Worm (Caenorhabditis elegans) whole organism, L4 larva: Measurements from ENCODE around the gene fbxa-213.

Experiments
- ces-1 ChIP-seq: fragments of 150-350 bp; sonication (generic microtip); optimal IDR thresholded peaks from 4 replicates; lab custom pipeline; 2014; ENCODE audit warnings: missing biosample characterization, missing genetic modification reagents, missing genetic modification characterization
- hif-1 ChIP-seq, 2 experiments: sonication (generic microtip); optimal IDR thresholded peaks; 2 replicates each; lab custom pipeline; 2016 to 2017; ENCODE audit warnings: missing compliant biosample characterization in 2 of 2, missing genetic modification characterization in 2 of 2, missing genetic modification reagents in 2 of 2, missing genotype in 2 of 2, mild to moderate bottlenecking in 1 of 2
- lsy-2 ChIP-seq, 2 experiments: fragments of 150-350 bp in 1 of 2; sonication (generic microtip) in 1 of 2; optimal IDR thresholded peaks; 2 replicates each; lab custom pipeline; 2014 to 2017; ENCODE audit warnings: missing biosample characterization in 2 of 2, missing genetic modification characterization in 2 of 2
- mdt-29 ChIP-seq: fragments of 200-800 bp; sonication (Bioruptor generic); IDR thresholded peaks from 2 replicates; pipeline ENCODE4 v1.3.6; 2022; ENCODE audit warnings: missing genetic modification reagents, missing genetic modification characterization, missing compliant biosample characterization
- pha-4 ChIP-seq, 2 experiments: fragments of 150-350 bp in 1 of 2; fragments of 200-800 bp in 1 of 2; sonication (Bioruptor generic) in 1 of 2; IDR thresholded peaks in 1 of 2; optimal IDR thresholded peaks in 1 of 2; 2 replicates each; pipeline versions ENCODE4 v1.3.6 to Lab custom; 2014 to 2022; ENCODE audit warnings: missing genetic modification characterization in 2 of 2, missing genetic modification reagents in 2 of 2, missing biosample characterization in 1 of 2, missing compliant biosample characterization in 1 of 2
- skn-1 ChIP-seq: fragments of 150-350 bp; optimal IDR thresholded peaks from 2 replicates; lab custom pipeline; 2014; ENCODE audit warnings: missing biosample characterization, missing genetic modification characterization
- snpc-4 ChIP-seq: fragments of 150-350 bp; optimal IDR thresholded peaks from 2 replicates; lab custom pipeline; 2014; ENCODE audit warnings: missing biosample characterization, missing genetic modification characterization
- unc-62 ChIP-seq, 3 experiments: fragments of 150-350 bp in 1 of 3; sonication (generic microtip); optimal IDR thresholded peaks in 2 of 3; peaks in 1 of 3; 1 replicate in 1 of 3; 2 replicates in 2 of 3; lab custom pipeline; 2014 to 2017; ENCODE audit warnings: missing biosample characterization in 3 of 3, missing genetic modification characterization in 3 of 3, missing genetic modification reagents in 3 of 3, missing genotype in 1 of 3
- ztf-7 ChIP-seq: fragments of 150-350 bp; optimal IDR thresholded peaks from 2 replicates; lab custom pipeline; 2014; ENCODE audit warnings: missing biosample characterization, missing genetic modification characterization

ce11 chrV:18244408-18244807, 24.2 kb downstream of the fbxa-213 start:
- no peak for TF ChIP-seq lsy-2 (tag; optimal IDR thresholded peaks at IDR 0.05; lab: Kevin White, UChicago)
- TF ChIP-seq unc-62 (GFP tag; optimal IDR thresholded peaks at IDR 0.05 in 1 of 2; lab: Kevin White, UChicago), result no peak
- no peak for TF ChIP-seq unc-62 (tag; optimal IDR thresholded peaks at IDR 0.05; lab: Kevin White, UChicago)
- TF ChIP-seq pha-4 (GFP tag; IDR thresholded peaks at IDR 0.05; lab: Robert Waterston, UW), result no peak
- TF ChIP-seq pha-4 (tag; optimal IDR thresholded peaks at IDR 0.05; lab: Kevin White, UChicago), result no peak
- no peak for TF ChIP-seq snpc-4 (tag; lab: Kevin White, UChicago)
- no peak for TF ChIP-seq ztf-7 (tag; lab: Kevin White, UChicago)
- no peak for TF ChIP-seq skn-1
- no peak for TF ChIP-seq hif-1 (tag; optimal IDR thresholded peaks at IDR 0.05; lab: Kevin White, UChicago)
- no peak for TF ChIP-seq mdt-29 (GFP tag; lab: Robert Waterston, UW)
- TF ChIP-seq ces-1 (GFP tag; lab: Kevin White, UChicago), result no peak
